Worm (Caenorhabditis elegans): Measurements from ENCODE around the gene math-44.
"Not testable (repeated sequence)": the region's sequence is repeated elsewhere in the genome, so short reads cannot be mapped to it uniquely, and the experiment has no call there.

The math-44 gene

ce11 chrII:1949119-1949518 lies 40.0 kb upstream of the math-44 start:
- peak; percentile 86 for TF ChIP-seq fos-1 (tag; optimal IDR thresholded peaks at IDR 0.05)
- TF ChIP-seq aly-2 (tag; optimal IDR thresholded peaks at IDR 0.05), result no peak
- peak; percentile 10 for TF ChIP-seq sma-3 (GFP tag; optimal IDR thresholded peaks at IDR 0.05)
- peak; percentile 12 for TF ChIP-seq crh-2 (tag; optimal IDR thresholded peaks at IDR 0.05)
- peak; percentile 9 for TF ChIP-seq egl-27 (tag; optimal IDR thresholded peaks at IDR 0.05)
- no peak for TF ChIP-seq nhr-23 (tag; optimal IDR thresholded peaks at IDR 0.05)
- TF ChIP-seq sma-9 (GFP tag; optimal IDR thresholded peaks at IDR 0.05), result peak; percentile 72
- no peak for TF ChIP-seq sma-9 (tag; optimal IDR thresholded peaks at IDR 0.05)

- TF ChIP-seq lsy-2, nhr-11, peb-1 (tag; optimal IDR thresholded peaks at IDR 0.05): not testable (repeated sequence)
Measured at ce11 chrII:1955568-1955967, 33.5 kb upstream of the math-44 start, which contains the start of gene math-49. Gene math-49, minus strand, starts transcription at chrII:1955668.

ce11 chrII:1986979-1987378 lies 2.1 kb upstream of the math-44 start, which contains the start of gene Y16E11A.4:
Gene Y16E11A.4, plus strand, starts transcription at chrII:1987279.
- no peak for TF ChIP-seq zag-1 (tag; optimal IDR thresholded peaks at IDR 0.05)
- TF ChIP-seq F13H6.1 (tag; optimal IDR thresholded peaks at IDR 0.05), result no peak
- no peak for TF ChIP-seq nhr-237 (tag; optimal IDR thresholded peaks at IDR 0.05)
- no peak for TF ChIP-seq nhr-77 (tag; optimal IDR thresholded peaks at IDR 0.05)
- TF ChIP-seq nhr-12 (tag; optimal IDR thresholded peaks at IDR 0.05), result no peak
- TF ChIP-seq unc-62 (GFP tag; optimal IDR thresholded peaks at IDR 0.05), result no peak
- TF ChIP-seq ceh-82 (tag; optimal IDR thresholded peaks at IDR 0.05), result no peak
- TF ChIP-seq lin-39 (tag; optimal IDR thresholded peaks at IDR 0.05), result no peak
- TF ChIP-seq sem-4 (tag; optimal IDR thresholded peaks at IDR 0.05), result no peak
- TF ChIP-seq nhr-25 (tag; optimal IDR thresholded peaks at IDR 0.05), result no peak
- TF ChIP-seq peb-1 (tag; optimal IDR thresholded peaks at IDR 0.05), result no peak
- no peak for TF ChIP-seq nhr-6 (tag; optimal IDR thresholded peaks at IDR 0.05)
- TF ChIP-seq skn-1 (tag; optimal IDR thresholded peaks at IDR 0.05), result no peak
- no peak for TF ChIP-seq elt-3 (tag; optimal IDR thresholded peaks at IDR 0.05)
- TF ChIP-seq unc-55 (GFP tag; optimal IDR thresholded peaks at IDR 0.05), result no peak
- TF ChIP-seq nhr-21 (tag; optimal IDR thresholded peaks at IDR 0.05), result no peak
- no peak for TF ChIP-seq ZK546.5 (tag; optimal IDR thresholded peaks at IDR 0.05)

- TF ChIP-seq ztf-1 (GFP tag; conservative IDR thresholded peaks at IDR 0.05) (no peak), unc-55 (GFP tag; optimal IDR thresholded peaks at IDR 0.05) (no peak), mab-5 (tag; optimal IDR thresholded peaks at IDR 0.05) (no peak), sma-3 (GFP tag; optimal IDR thresholded peaks at IDR 0.05) (no peak), mdl-1 (tag; optimal IDR thresholded peaks at IDR 0.05) (no peak), nhr-12 (tag; optimal IDR thresholded peaks at IDR 0.05) (no peak), Y55F3AM.14 (GFP tag; optimal IDR thresholded peaks at IDR 0.05) (no peak), ama-1 (optimal IDR thresholded peaks at IDR 0.05) (no peak), snpc-4 (tag; optimal IDR thresholded peaks at IDR 0.05) (no peak), R02D3.7 (tag; optimal IDR thresholded peaks at IDR 0.05) (no peak), F13H6.1 (tag; optimal IDR thresholded peaks at IDR 0.05) (no peak), ceh-16 (tag; optimal IDR thresholded peaks at IDR 0.05) (no peak), peb-1 (tag; optimal IDR thresholded peaks at IDR 0.05) (no peak), ztf-11 (tag; optimal IDR thresholded peaks at IDR 0.05) (no peak), ztf-4 (tag; optimal IDR thresholded peaks at IDR 0.05) (no peak)
Measured at ce11 chrII:1993738-1994137, 4.6 kb downstream of the math-44 start, which contains the start of gene math-21. Gene math-21, plus strand, starts transcription at chrII:1994038.

ce11 chrII:1995744-1996143 lies 6.6 kb downstream of the math-44 start:
- TF ChIP-seq nhr-11 (tag; optimal IDR thresholded peaks at IDR 0.05) (no peak), fos-1 (tag; optimal IDR thresholded peaks at IDR 0.05) (peak; percentile 89), mdl-1 (tag; optimal IDR thresholded peaks at IDR 0.05) (no peak), R02D3.7 (tag; optimal IDR thresholded peaks at IDR 0.05) (no peak), gmeb-1 (tag; optimal IDR thresholded peaks at IDR 0.05) (peak; percentile 6), mbf-1 (tag; optimal IDR thresholded peaks at IDR 0.05) (no peak)
